Worm (Caenorhabditis elegans) whole organism, late embryonic: ENCODE measurements around the gene Y57G11C.1144.
A peak's percentile ranks its signal among the peaks of the same experiment; 100 is the strongest.
"Not testable (repeated sequence)": the region's sequence is repeated elsewhere in the genome, so short reads cannot be mapped to it uniquely, and the experiment has no call there.

Source experiments
- C08G9.2 ChIP-seq: sonication (generic microtip); optimal IDR thresholded peaks from 2 replicates; lab custom pipeline; 2016; ENCODE audit warnings: mild to moderate bottlenecking, missing genetic modification characterization, moderate library complexity, missing compliant biosample characterization
- K02D7.2 ChIP-seq: sonication (generic microtip); optimal IDR thresholded peaks from 2 replicates; lab custom pipeline; 2017; ENCODE audit warnings: mild to moderate bottlenecking, missing genetic modification characterization, missing compliant biosample characterization
- Y22D7AL.16 ChIP-seq: sonication (generic microtip); optimal IDR thresholded peaks from 2 replicates; lab custom pipeline; 2016; ENCODE audit warnings: missing genetic modification characterization, missing compliant biosample characterization
- ama-1 ChIP-seq: fragments of 150-350 bp; optimal IDR thresholded peaks from 2 replicates; lab custom pipeline; 2014
- ceh-2 ChIP-seq: sonication (generic microtip); optimal IDR thresholded peaks from 2 replicates; lab custom pipeline; 2016; ENCODE audit warnings: missing genotype, missing genetic modification characterization, missing compliant biosample characterization
- ceh-22 ChIP-seq: sonication (generic microtip); optimal IDR thresholded peaks from 2 replicates; lab custom pipeline; 2017; ENCODE audit warnings: missing biosample characterization, missing genetic modification characterization
- ceh-24 ChIP-seq: sonication (generic microtip); optimal IDR thresholded peaks from 2 replicates; lab custom pipeline; 2016; ENCODE audit warnings: mild to moderate bottlenecking, missing genetic modification characterization, missing compliant biosample characterization
- ceh-31 ChIP-seq: sonication (generic microtip); optimal IDR thresholded peaks from 2 replicates; lab custom pipeline; 2016; ENCODE audit warnings: missing genetic modification characterization, missing compliant biosample characterization
- ceh-45 ChIP-seq: fragments of 200-800 bp; sonication (Bioruptor generic); IDR thresholded peaks from 2 replicates; pipeline ENCODE4 v1.3.6; 2022; ENCODE audit warnings: missing genetic modification reagents, missing genetic modification characterization, missing compliant biosample characterization
- ceh-48 ChIP-seq: sonication (generic microtip); optimal IDR thresholded peaks from 2 replicates; lab custom pipeline; 2016; ENCODE audit warnings: missing genetic modification characterization, inconsistent platforms, missing compliant biosample characterization
- ceh-9 ChIP-seq: sonication (generic microtip); optimal IDR thresholded peaks from 2 replicates; lab custom pipeline; 2016; ENCODE audit warnings: mild to moderate bottlenecking, missing genetic modification characterization, inconsistent platforms, missing compliant biosample characterization
- che-1 ChIP-seq: sonication (generic microtip); optimal IDR thresholded peaks from 2 replicates; lab custom pipeline; 2016; ENCODE audit warnings: mild to moderate bottlenecking, missing genetic modification characterization, missing compliant biosample characterization
- dmd-4 ChIP-seq: sonication (generic microtip); optimal IDR thresholded peaks from 2 replicates; lab custom pipeline; 2016; ENCODE audit warnings: borderline replicate concordance, missing genetic modification characterization, missing compliant biosample characterization
- elt-2 ChIP-seq: sonication (generic microtip); optimal IDR thresholded peaks from 2 replicates; lab custom pipeline; 2016; ENCODE audit warnings: missing genetic modification reagents, missing genetic modification characterization, missing compliant biosample characterization
- elt-4 ChIP-seq: sonication (generic microtip); optimal IDR thresholded peaks from 2 replicates; lab custom pipeline; 2016; ENCODE audit warnings: missing genetic modification characterization, missing compliant biosample characterization
- eyg-1 ChIP-seq: sonication (generic microtip); optimal IDR thresholded peaks from 2 replicates; lab custom pipeline; 2016; ENCODE audit warnings: missing genotype, missing genetic modification characterization, missing compliant biosample characterization
- fkh-10 ChIP-seq: fragments of 150-350 bp; optimal IDR thresholded peaks from 2 replicates; lab custom pipeline; 2014; ENCODE audit warnings: missing biosample characterization, missing genetic modification reagents, missing genetic modification characterization
- hlh-13 ChIP-seq: fragments of 200-800 bp; sonication (Bioruptor generic); optimal IDR thresholded peaks from 2 replicates; lab custom pipeline; 2018; ENCODE audit warnings: mild to moderate bottlenecking, missing genetic modification characterization, missing compliant biosample characterization
- hlh-15 ChIP-seq: sonication (generic microtip); optimal IDR thresholded peaks from 2 replicates; lab custom pipeline; 2016; ENCODE audit warnings: missing genetic modification characterization, missing compliant biosample characterization
- hlh-30 ChIP-seq: sonication (generic microtip); optimal IDR thresholded peaks from 2 replicates; lab custom pipeline; 2017; ENCODE audit warnings: antibody characterized with exemption, missing genetic modification characterization, missing compliant biosample characterization; ENCODE audit not compliant: insufficient read depth
- hlh-6 ChIP-seq: sonication (generic microtip); optimal IDR thresholded peaks from 2 replicates; lab custom pipeline; 2016; ENCODE audit warnings: missing genotype, missing genetic modification characterization, missing compliant biosample characterization
- lin-11 ChIP-seq: fragments of 200-800 bp; sonication (Bioruptor generic); optimal IDR thresholded peaks from 2 replicates; lab custom pipeline; 2018; ENCODE audit warnings: mild to moderate bottlenecking, missing genetic modification characterization, missing compliant biosample characterization
- madf-2 ChIP-seq: sonication (generic microtip); optimal IDR thresholded peaks from 2 replicates; lab custom pipeline; 2017; ENCODE audit warnings: missing genetic modification characterization, missing compliant biosample characterization
- mec-3 ChIP-seq: sonication (generic microtip); optimal IDR thresholded peaks from 2 replicates; lab custom pipeline; 2016; ENCODE audit warnings: borderline replicate concordance, missing genetic modification characterization, missing compliant biosample characterization
- nfya-1 ChIP-seq: sonication (generic microtip); optimal IDR thresholded peaks from 2 replicates; lab custom pipeline; 2017; ENCODE audit warnings: missing genetic modification characterization, mild to moderate bottlenecking, missing compliant biosample characterization, antibody characterized with exemption, moderate library complexity
- nhr-232 ChIP-seq: sonication (generic microtip); optimal IDR thresholded peaks from 2 replicates; lab custom pipeline; 2016; ENCODE audit warnings: missing genetic modification characterization, missing compliant biosample characterization
- npax-4 ChIP-seq: sonication (generic microtip); optimal IDR thresholded peaks from 2 replicates; lab custom pipeline; 2016; ENCODE audit warnings: missing genetic modification characterization, missing compliant biosample characterization
- odd-2 ChIP-seq: sonication (generic microtip); optimal IDR thresholded peaks from 2 replicates; lab custom pipeline; 2017; ENCODE audit warnings: antibody characterized with exemption, mild to moderate bottlenecking, missing genetic modification characterization, missing compliant biosample characterization
- pat-9 ChIP-seq: fragments of 200-800 bp; sonication (Bioruptor generic); optimal IDR thresholded peaks from 2 replicates; lab custom pipeline; 2018; ENCODE audit warnings: mild to moderate bottlenecking, missing genetic modification characterization, moderate library complexity, missing compliant biosample characterization
- pqm-1 ChIP-seq: sonication (generic microtip); optimal IDR thresholded peaks from 2 replicates; lab custom pipeline; 2016; ENCODE audit warnings: missing genetic modification characterization, missing compliant biosample characterization
- ref-2 ChIP-seq: sonication (generic microtip); optimal IDR thresholded peaks from 2 replicates; lab custom pipeline; 2016; ENCODE audit warnings: missing genetic modification characterization, missing compliant biosample characterization
- rnt-1 ChIP-seq: sonication (generic microtip); optimal IDR thresholded peaks from 2 replicates; lab custom pipeline; 2016; ENCODE audit warnings: missing genetic modification characterization, missing compliant biosample characterization
- sdc-2 ChIP-seq: sonication (generic microtip); optimal IDR thresholded peaks from 2 replicates; lab custom pipeline; 2016; ENCODE audit warnings: missing genotype, missing genetic modification characterization, missing compliant biosample characterization
- sox-4 ChIP-seq: sonication (generic microtip); optimal IDR thresholded peaks from 2 replicates; lab custom pipeline; 2017; ENCODE audit warnings: mild to moderate bottlenecking, missing genetic modification characterization, inconsistent platforms, missing compliant biosample characterization
- syd-9 ChIP-seq: sonication (generic microtip); optimal IDR thresholded peaks from 2 replicates; lab custom pipeline; 2016; ENCODE audit warnings: mild to moderate bottlenecking, missing genetic modification characterization, moderate library complexity, missing compliant biosample characterization
- tbx-2 ChIP-seq: sonication (generic microtip); optimal IDR thresholded peaks from 2 replicates; lab custom pipeline; 2016; ENCODE audit warnings: missing genetic modification characterization, missing compliant biosample characterization
- zip-5 ChIP-seq: sonication (generic microtip); optimal IDR thresholded peaks from 2 replicates; lab custom pipeline; 2016; ENCODE audit warnings: missing genetic modification characterization, missing compliant biosample characterization

Gene Y57G11C.1144

ce11 chrIV:14932640-14933039 is 4.5 kb upstream of the Y57G11C.1144 start, which contains the start of gene Y57G11C.1131:
Gene Y57G11C.1131, plus strand, starts transcription at chrIV:14932972.
- TF ChIP-seq tbx-2 (tag; lab: Kevin White, UChicago) (no peak), elt-2 (tag; lab: Kevin White, UChicago) (peak; percentile 28), C08G9.2 (tag; lab: Kevin White, UChicago) (no peak), sdc-2 (tag; lab: Kevin White, UChicago) (no peak)

- not testable (repeated sequence) for TF ChIP-seq odd-2, npax-4, elt-4 (tag; lab: Kevin White, UChicago)
Observed at ce11 chrIV:14938596-14938995, 1.5 kb downstream of the Y57G11C.1144 start, which contains the start of gene Y57G11C.30. Gene Y57G11C.30, plus strand, starts transcription at chrIV:14938896.

- no peak for TF ChIP-seq mec-3 (tag; lab: Kevin White, UChicago)
- no peak for TF ChIP-seq hlh-6 (tag; lab: Kevin White, UChicago)
Observed at ce11 chrIV:14944234-14944633, 7.1 kb downstream of the Y57G11C.1144 start, which contains the start of gene Y57G11C.48. Gene Y57G11C.48, minus strand, starts transcription at chrIV:14944334.

ce11 chrIV:14949048-14949447 is 11.9 kb downstream of the Y57G11C.1144 start:
- no peak for TF ChIP-seq ceh-24 (tag; lab: Kevin White, UChicago)
- TF ChIP-seq nhr-232, result no peak
- TF ChIP-seq ceh-9 (tag; lab: Kevin White, UChicago), result no peak
- TF ChIP-seq ama-1 (lab: Kevin White, UChicago), result no peak
- TF ChIP-seq pqm-1 (tag; lab: Kevin White, UChicago), result no peak
- no peak for TF ChIP-seq Y22D7AL.16 (tag; lab: Kevin White, UChicago)
- TF ChIP-seq npax-4 (tag; lab: Kevin White, UChicago), result no peak
- TF ChIP-seq dmd-4 (tag; lab: Kevin White, UChicago), result no peak
- no peak for TF ChIP-seq odd-2 (tag; lab: Kevin White, UChicago)
- TF ChIP-seq hlh-6 (tag; lab: Kevin White, UChicago), result no peak
- TF ChIP-seq che-1 (tag; lab: Kevin White, UChicago), result no peak
- TF ChIP-seq ceh-48 (tag; lab: Kevin White, UChicago), result no peak
- no peak for TF ChIP-seq ceh-2
- no peak for TF ChIP-seq fkh-10 (GFP tag; lab: Kevin White, UChicago)
- no peak for TF ChIP-seq rnt-1 (tag; lab: Kevin White, UChicago)
- TF ChIP-seq madf-2 (tag; lab: Kevin White, UChicago), result no peak
- no peak for TF ChIP-seq hlh-30 (tag; lab: Kevin White, UChicago)
- no peak for TF ChIP-seq ceh-31 (tag; lab: Kevin White, UChicago)
- TF ChIP-seq, all 69 proteins: peak for 0

- TF ChIP-seq tbx-2 (tag; lab: Kevin White, UChicago), result no peak
- no peak for TF ChIP-seq K02D7.2
- TF ChIP-seq hlh-13 (GFP tag; lab: Kevin White, UChicago), result no peak
- no peak for TF ChIP-seq hlh-15 (tag; lab: Kevin White, UChicago)
- no peak for TF ChIP-seq ceh-22 (tag; lab: Kevin White, UChicago)
- TF ChIP-seq sox-4, result no peak
- no peak for TF ChIP-seq dmd-4 (tag; lab: Kevin White, UChicago)
- no peak for TF ChIP-seq nhr-232
- TF ChIP-seq hlh-30 (tag; lab: Kevin White, UChicago), result no peak
- no peak for TF ChIP-seq ref-2
- no peak for TF ChIP-seq ceh-45 (GFP tag; lab: Robert Waterston, UW)
- TF ChIP-seq eyg-1, result no peak
Observed at ce11 chrIV:14950468-14950867, 13.4 kb downstream of the Y57G11C.1144 start, which contains the start of gene Y41E3.22. Gene Y41E3.22, plus strand, starts transcription at chrIV:14950710.

ce11 chrIV:14953802-14954201 is 16.7 kb downstream of the Y57G11C.1144 start:
- TF ChIP-seq npax-4 (tag; lab: Kevin White, UChicago) (no peak), nfya-1 (tag; lab: Kevin White, UChicago) (no peak), lin-11 (tag; lab: Kevin White, UChicago) (no peak), zip-5 (tag; lab: Kevin White, UChicago) (no peak), elt-4 (tag; lab: Kevin White, UChicago) (no peak), nhr-232 (no peak), syd-9 (tag; lab: Kevin White, UChicago) (no peak), pat-9 (no peak)
- TF ChIP-seq, all 69 proteins: peak for 0
